Fruit fly (Drosophila melanogaster) whole organism, embryonic: ENCODE results near the gene CG3764.

Experiments used
- Aef1 ChIP-seq: fragments of 200-800 bp; sonication (Bioruptor generic); IDR thresholded peaks from 3 replicates; pipeline ENCODE4 v1.3.6; 2022; ENCODE audit warnings: missing biosample characterization, missing genetic modification characterization
- Atf-2 ChIP-seq: fragments of 200-800 bp; sonication (Bioruptor generic); optimal IDR thresholded peaks from 2 replicates; lab custom pipeline; 2016; ENCODE audit warnings: missing biosample characterization, missing genetic modification characterization
- C15 ChIP-seq: fragments of 200-800 bp; sonication (Bioruptor generic); IDR thresholded peaks from 3 replicates; pipeline ENCODE4 v1.3.6; 2022; ENCODE audit warnings: missing biosample characterization, missing genetic modification characterization
- CG10979 ChIP-seq: fragments of 200-800 bp; sonication (Bioruptor generic); optimal IDR thresholded peaks from 2 replicates; lab custom pipeline; 2018; ENCODE audit warnings: missing biosample characterization, mild to moderate bottlenecking, missing genetic modification characterization, moderate library complexity
- CG12104 ChIP-seq: fragments of 200-800 bp; sonication (Bioruptor generic); optimal IDR thresholded peaks from 3 replicates; lab custom pipeline; 2016; ENCODE audit warnings: missing biosample characterization, missing genetic modification characterization
- CG12659 ChIP-seq: fragments of 200-800 bp; sonication (Bioruptor generic); optimal IDR thresholded peaks from 3 replicates; lab custom pipeline; 2017; ENCODE audit warnings: mild to moderate bottlenecking, missing biosample characterization, missing genetic modification reagents, missing genetic modification characterization
- CG12942 ChIP-seq: fragments of 200-800 bp; sonication (Bioruptor generic); optimal IDR thresholded peaks from 3 replicates; lab custom pipeline; 2016; ENCODE audit warnings: missing biosample characterization, missing genetic modification characterization
- CG1529 ChIP-seq: fragments of 200-800 bp; sonication (Bioruptor generic); optimal IDR thresholded peaks from 3 replicates; lab custom pipeline; 2018; ENCODE audit warnings: missing biosample characterization, missing genetic modification characterization
- CG15601 ChIP-seq: fragments of 200-800 bp; sonication (Bioruptor generic); optimal IDR thresholded peaks from 3 replicates; lab custom pipeline; 2019; ENCODE audit warnings: missing biosample characterization, mild to moderate bottlenecking, missing genetic modification characterization, moderate library complexity
- CG18764 ChIP-seq: fragments of 200-800 bp; sonication (Bioruptor generic); optimal IDR thresholded peaks from 3 replicates; lab custom pipeline; 2016; ENCODE audit warnings: missing biosample characterization, missing genetic modification characterization
- CG31224 ChIP-seq: fragments of 200-800 bp; sonication (Bioruptor generic); IDR thresholded peaks from 2 replicates; pipeline ENCODE4 v1.3.6; 2022; ENCODE audit warnings: missing biosample characterization, missing genetic modification characterization
- CG4617 ChIP-seq: fragments of 200-800 bp; sonication (Bioruptor generic); optimal IDR thresholded peaks from 3 replicates; lab custom pipeline; 2016; ENCODE audit warnings: missing biosample characterization, missing genetic modification characterization, borderline replicate concordance
- CG4707 ChIP-seq: fragments of 200-800 bp; sonication (Bioruptor generic); optimal IDR thresholded peaks from 2 replicates; lab custom pipeline; 2018; ENCODE audit warnings: missing biosample characterization, mild to moderate bottlenecking, missing genetic modification characterization, moderate library complexity
- CG5180 ChIP-seq: fragments of 200-800 bp; sonication (Bioruptor generic); optimal IDR thresholded peaks from 3 replicates; lab custom pipeline; 2017; ENCODE audit warnings: missing biosample characterization, missing genetic modification characterization, mild to moderate bottlenecking, moderate library complexity, missing genetic modification reagents
- CG6689 ChIP-seq: fragments of 200-800 bp; sonication (Bioruptor generic); IDR thresholded peaks from 2 replicates; pipeline ENCODE4 v1.3.6; 2022; ENCODE audit warnings: missing biosample characterization, missing genetic modification characterization
- CG7928 ChIP-seq: fragments of 200-800 bp; sonication (Bioruptor generic); optimal IDR thresholded peaks from 2 replicates; lab custom pipeline; 2017; ENCODE audit warnings: missing biosample characterization, mild to moderate bottlenecking, missing genetic modification characterization
- CG9876 ChIP-seq: fragments of 200-800 bp; sonication (Bioruptor generic); optimal IDR thresholded peaks from 2 replicates; lab custom pipeline; 2016; ENCODE audit warnings: missing biosample characterization, missing genetic modification characterization
- Camta ChIP-seq: fragments of 200-800 bp; sonication (Bioruptor generic); optimal IDR thresholded peaks from 2 replicates; lab custom pipeline; 2016; ENCODE audit warnings: missing biosample characterization, missing genetic modification characterization
- Dek ChIP-seq: fragments of 200-800 bp; sonication (Bioruptor generic); optimal IDR thresholded peaks from 3 replicates; lab custom pipeline; 2019; ENCODE audit warnings: missing biosample characterization, mild to moderate bottlenecking, missing genetic modification characterization, moderate library complexity
- Dfd ChIP-seq, 2 experiments: fragments of >200 bp; optimal IDR thresholded peaks; 2 replicates each; lab custom pipeline; 2017; ENCODE audit warnings: missing biosample characterization in 2 of 2, missing genetic modification characterization in 2 of 2
- HLHmδ ChIP-seq: fragments of 200-800 bp; sonication (Bioruptor generic); optimal IDR thresholded peaks from 2 replicates; lab custom pipeline; 2018; ENCODE audit warnings: missing biosample characterization, mild to moderate bottlenecking, missing genetic modification characterization, moderate library complexity
- Hmr ChIP-seq: fragments of 200-800 bp; sonication (Bioruptor generic); optimal IDR thresholded peaks from 3 replicates; lab custom pipeline; 2017; ENCODE audit warnings: mild to moderate bottlenecking, missing biosample characterization, missing genetic modification reagents, missing genetic modification characterization
- Mad ChIP-seq: fragments of 200-800 bp; sonication (Bioruptor generic); optimal IDR thresholded peaks from 2 replicates; lab custom pipeline; 2016; ENCODE audit warnings: missing biosample characterization, missing genetic modification characterization
- NC2α ChIP-seq: fragments of 200-800 bp; sonication (Bioruptor generic); optimal IDR thresholded peaks from 2 replicates; lab custom pipeline; 2016; ENCODE audit warnings: missing biosample characterization, missing genetic modification characterization
- NC2β ChIP-seq: fragments of 200-800 bp; sonication (Bioruptor generic); optimal IDR thresholded peaks from 2 replicates; lab custom pipeline; 2016; ENCODE audit warnings: missing biosample characterization, missing genetic modification characterization
- Nf-YA ChIP-seq: fragments of 200-800 bp; sonication (Bioruptor generic); IDR thresholded peaks from 2 replicates; pipeline ENCODE4 v1.3.6; 2022; ENCODE audit warnings: missing biosample characterization, missing genetic modification characterization
- Sox100B ChIP-seq: fragments of 200-800 bp; sonication (Bioruptor generic); optimal IDR thresholded peaks from 3 replicates; lab custom pipeline; 2018; ENCODE audit warnings: missing biosample characterization, mild to moderate bottlenecking, missing genetic modification characterization
- Sry-β ChIP-seq: fragments of 200-800 bp; sonication (Bioruptor generic); optimal IDR thresholded peaks from 2 replicates; lab custom pipeline; 2018; ENCODE audit warnings: missing biosample characterization, mild to moderate bottlenecking, missing genetic modification characterization, moderate library complexity
- Stat92E ChIP-seq, 3 experiments: fragments of >200 bp in 2 of 3; fragments of 200-800 bp in 1 of 3; sonication (Bioruptor generic) in 1 of 3; optimal IDR thresholded peaks; 2 replicates each; lab custom pipeline; 2017 to 2019; ENCODE audit warnings: missing biosample characterization in 3 of 3, missing genetic modification characterization in 3 of 3, mild to moderate bottlenecking in 1 of 3, moderate library complexity in 1 of 3
- Xrp1 ChIP-seq: fragments of 200-800 bp; sonication (Bioruptor generic); IDR thresholded peaks from 2 replicates; pipeline ENCODE4 v1.3.6; 2022; ENCODE audit warnings: missing biosample characterization, missing genetic modification characterization
- br ChIP-seq: fragments of >200 bp; optimal IDR thresholded peaks from 2 replicates; lab custom pipeline; 2017
- ci ChIP-seq: fragments of 200-800 bp; sonication (Bioruptor generic); IDR thresholded peaks from 3 replicates; pipeline ENCODE4 v1.3.6; 2022; ENCODE audit warnings: missing biosample characterization, missing genetic modification characterization
- danr ChIP-seq: fragments of 200-800 bp; sonication (Bioruptor generic); IDR thresholded peaks from 2 replicates; pipeline ENCODE4 v1.3.6; 2022; ENCODE audit warnings: missing biosample characterization, missing genetic modification characterization
- dimm ChIP-seq: fragments of 200-800 bp; sonication (Bioruptor generic); IDR thresholded peaks from 2 replicates; pipeline ENCODE4 v1.3.6; 2022; ENCODE audit warnings: missing biosample characterization, missing genetic modification characterization
- dmrt11E ChIP-seq: fragments of 200-800 bp; sonication (Bioruptor generic); optimal IDR thresholded peaks from 3 replicates; lab custom pipeline; 2018; ENCODE audit warnings: missing biosample characterization, mild to moderate bottlenecking, missing genetic modification characterization, moderate library complexity
- ftz-f1 ChIP-seq: fragments of 200-800 bp; sonication (Bioruptor generic); optimal IDR thresholded peaks from 2 replicates; lab custom pipeline; 2016; ENCODE audit warnings: missing biosample characterization, missing genetic modification characterization
- gce ChIP-seq: fragments of 200-800 bp; sonication (Bioruptor generic); IDR thresholded peaks from 3 replicates; pipeline ENCODE4 v1.3.6; 2022; ENCODE audit warnings: missing biosample characterization, missing genetic modification characterization
- gfzf ChIP-seq: fragments of 200-800 bp; sonication (Bioruptor generic); optimal IDR thresholded peaks from 2 replicates; lab custom pipeline; 2016; ENCODE audit warnings: missing biosample characterization, mild to moderate bottlenecking, missing genetic modification characterization, moderate library complexity
- lmd ChIP-seq: fragments of 200-800 bp; sonication (Bioruptor generic); IDR thresholded peaks from 2 replicates; pipeline ENCODE4 v1.3.6; 2022; ENCODE audit warnings: missing biosample characterization, missing genetic modification characterization
- pita ChIP-seq: fragments of 200-800 bp; sonication (Bioruptor generic); optimal IDR thresholded peaks from 2 replicates; lab custom pipeline; 2017; ENCODE audit warnings: missing biosample characterization, mild to moderate bottlenecking, missing genetic modification characterization
- pnt ChIP-seq: fragments of 200-800 bp; sonication (Bioruptor generic); optimal IDR thresholded peaks from 3 replicates; lab custom pipeline; 2016; ENCODE audit warnings: missing biosample characterization, missing genetic modification characterization
- slbo ChIP-seq: fragments of 200-800 bp; sonication (Bioruptor generic); IDR thresholded peaks from 2 replicates; pipeline ENCODE4 v1.3.6; 2022; ENCODE audit warnings: missing biosample characterization, missing genetic modification characterization
- sug ChIP-seq: fragments of 200-800 bp; optimal IDR thresholded peaks from 2 replicates; lab custom pipeline; 2019; ENCODE audit warnings: missing biosample characterization, mild to moderate bottlenecking, missing genetic modification characterization, moderate library complexity
- tin ChIP-seq: fragments of 200-800 bp; sonication (Bioruptor generic); optimal IDR thresholded peaks from 3 replicates; lab custom pipeline; 2016; ENCODE audit warnings: missing biosample characterization, missing genetic modification characterization
- trh ChIP-seq: fragments of 200-800 bp; sonication (Bioruptor generic); optimal IDR thresholded peaks from 2 replicates; lab custom pipeline; 2016; ENCODE audit warnings: missing biosample characterization, missing genetic modification characterization
- vvl ChIP-seq: fragments of 200-800 bp; sonication (Bioruptor generic); IDR thresholded peaks from 2 replicates; pipeline ENCODE4 v1.3.6; 2022; ENCODE audit warnings: missing biosample characterization, missing genetic modification characterization
- wdn ChIP-seq: fragments of 200-800 bp; sonication (Bioruptor generic); IDR thresholded peaks from 2 replicates; pipeline ENCODE4 v1.3.6; 2022; ENCODE audit warnings: missing biosample characterization, missing genetic modification characterization
- z ChIP-seq: fragments of 200-800 bp; sonication (Bioruptor generic); IDR thresholded peaks from 3 replicates; pipeline ENCODE4 v1.3.6; 2022; ENCODE audit warnings: missing biosample characterization, missing genetic modification characterization
- zen ChIP-seq: fragments of 200-800 bp; sonication (Bioruptor generic); optimal IDR thresholded peaks from 3 replicates; lab custom pipeline; 2018; ENCODE audit warnings: missing biosample characterization, mild to moderate bottlenecking, missing genetic modification characterization, moderate library complexity

Gene CG3764

dm6 chr3L:16986062-16987013 lies 26.0 kb downstream of the CG3764 start (continued):
- TF ChIP-seq NC2α (GFP tag; lab: Kevin White, UChicago) (no peak), CG4617 (GFP tag; lab: Kevin White, UChicago) (no peak), sug (peak; percentile 15), CG9876 (GFP tag; lab: Kevin White, UChicago) (no peak), C15 (GFP tag; lab: Robert Waterston, UW) (0 out of 3 replicates have a peak, but pooled peaks have one; percentile 13), Stat92E (GFP tag; optimal IDR thresholded peaks at IDR 0.05; lab: Kevin White, UChicago) (no peak), Dfd (GFP tag; optimal IDR thresholded peaks at IDR 0.05; lab: Kevin White, UChicago) (no peak), CG12104 (peak; percentile 68), pita (GFP tag; lab: Kevin White, UChicago) (no peak), Camta (GFP tag; lab: Kevin White, UChicago) (peak; percentile 31), dimm (GFP tag; lab: Robert Waterston, UW) (no peak), lmd (peak; percentile 27; the same call in 1 of the 2 replicates), slbo (peak; percentile 67), tin (GFP tag; lab: Kevin White, UChicago) (peak; percentile 48), CG10979 (tag; lab: Kevin White, UChicago) (peak; percentile 47), gce (GFP tag; lab: Robert Waterston, UW) (no peak), ci (GFP tag; lab: Robert Waterston, UW) (peak; percentile 72; the same call in 2 of the 3 replicates), danr (GFP tag; lab: Robert Waterston, UW) (no peak), Mad (GFP tag; lab: Kevin White, UChicago) (no peak), NC2β (GFP tag; lab: Kevin White, UChicago) (no peak), z (GFP tag; lab: Robert Waterston, UW) (peak; percentile 43; the same call in 1 of the 3 replicates), CG5180 (GFP tag; lab: Kevin White, UChicago) (peak; percentile 63), zen (tag; lab: Kevin White, UChicago) (no peak), Atf-2 (GFP tag; lab: Kevin White, UChicago) (peak; percentile 24), CG12942 (GFP tag; lab: Kevin White, UChicago) (peak; percentile 49), CG4707 (no peak), Nf-YA (no peak), CG31224 (GFP tag; lab: Robert Waterston, UW) (no peak), gfzf (GFP tag; lab: Kevin White, UChicago) (no peak), Sox100B (GFP tag; lab: Kevin White, UChicago) (peak; percentile 82), trh (no peak), CG6689 (GFP tag; lab: Robert Waterston, UW) (peak; percentile 42), dmrt11E (tag; lab: Kevin White, UChicago) (no peak), CG15601 (tag; lab: Kevin White, UChicago) (no peak), wdn (GFP tag; lab: Robert Waterston, UW) (peak; percentile 21; the same call in 1 of the 2 replicates), CG7928 (no peak), br (no peak), vvl (peak; percentile 41; the same call in 1 of the 2 replicates), Sry-β (no peak), CG12659 (peak; percentile 30), CG1529 (GFP tag; lab: Kevin White, UChicago) (peak; percentile 34), Hmr (GFP tag; lab: Kevin White, UChicago) (peak; percentile 24), Aef1 (GFP tag; lab: Robert Waterston, UW) (0 out of 3 replicates have a peak, but pooled peaks have one; percentile 18), HLHmδ (GFP tag; lab: Kevin White, UChicago) (no peak), Dek (tag; lab: Kevin White, UChicago) (peak; percentile 36), Xrp1 (GFP tag; lab: Robert Waterston, UW) (peak; percentile 21; the same call in 1 of the 2 replicates), ftz-f1 (GFP tag; lab: Kevin White, UChicago) (no peak), pnt (GFP tag; lab: Kevin White, UChicago) (no peak), CG18764 (GFP tag; lab: Kevin White, UChicago) (no peak)
